In the genomic region with DNA sequence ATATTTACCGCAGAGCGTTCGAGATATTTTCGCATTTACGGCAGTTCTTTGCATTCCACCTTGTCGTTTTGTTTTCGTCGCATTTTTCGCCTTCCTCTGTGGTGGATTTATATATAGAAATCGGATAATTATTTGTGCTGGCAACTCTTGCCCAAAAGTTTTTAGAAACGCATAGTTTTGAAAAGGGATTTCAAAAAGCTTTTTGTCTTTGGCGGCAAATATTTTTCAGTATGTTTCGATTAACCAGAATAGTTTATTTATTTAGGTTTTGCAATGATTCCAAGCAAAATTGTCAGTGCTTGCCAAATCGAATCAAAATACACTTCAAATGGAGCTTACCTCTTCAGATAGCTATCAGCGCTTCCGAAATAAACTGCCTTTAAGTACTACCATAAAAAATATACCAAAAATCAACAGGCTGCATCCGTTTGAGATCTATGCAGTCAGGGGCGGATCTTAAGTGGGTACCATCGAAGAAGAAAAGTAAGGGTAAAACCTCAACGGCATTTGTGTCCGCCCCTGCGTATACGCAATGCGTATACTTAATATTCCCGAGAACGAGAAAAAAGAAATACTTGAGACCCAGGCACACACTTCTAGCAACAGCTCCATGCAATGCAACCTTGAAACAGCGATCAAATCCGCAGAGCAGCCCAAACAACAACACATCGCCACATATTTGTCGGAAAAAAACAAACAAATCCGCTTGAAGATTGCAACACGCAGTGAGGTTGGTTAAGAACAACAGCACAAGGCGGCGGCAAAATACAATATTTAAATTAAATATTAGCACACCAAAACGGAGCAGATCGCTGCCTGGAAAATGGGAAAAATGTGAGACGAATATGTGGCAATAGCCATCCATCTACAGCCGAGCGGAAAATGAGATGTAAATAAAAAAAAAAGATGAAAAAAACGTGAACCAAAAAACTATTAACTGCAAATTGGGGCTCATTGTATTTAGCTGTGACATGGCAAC, we compare ENCODE assay signal across 1 fruit fly cellular context.
TF ChIP-seq lines count a peak whose summit lies in the region.

A gene (minus strand): TSS at position 51 of the 979 bp plus-strand sequence.

TF ChIP-seq in whole organism, embryonic, 481 proteins besides CTCF, POLR2A, EP300 and RAD21 (continued from another document and continues in another):
- TF ChIP-seq z (GFP tag; IDR thresholded peaks at IDR 0.05; lab: Robert Waterston, UW) (no peak), gro (GFP tag; optimal IDR thresholded peaks at IDR 0.05; lab: Kevin White, UChicago) (no peak), CG5180 (GFP tag; optimal IDR thresholded peaks at IDR 0.05; lab: Kevin White, UChicago) (no peak), vnd (GFP tag; IDR thresholded peaks at IDR 0.05; lab: Robert Waterston, UW; ENCODE audit: partially characterized antibody) (no peak), ttk (GFP tag; IDR thresholded peaks at IDR 0.05; lab: Robert Waterston, UW) (no peak), CG2889 (GFP tag; IDR thresholded peaks at IDR 0.05; lab: Robert Waterston, UW) (no peak), Med (GFP tag; lab: Kevin White, UChicago) (peak; percentile 43), Dbx (GFP tag; IDR thresholded peaks at IDR 0.05; lab: Robert Waterston, UW) (no peak), wor (GFP tag; IDR thresholded peaks at IDR 0.05; lab: Robert Waterston, UW) (no peak), CG6813 (GFP tag; optimal IDR thresholded peaks at IDR 0.05; lab: Kevin White, UChicago) (no peak), Mad (GFP tag; optimal IDR thresholded peaks at IDR 0.05; lab: Kevin White, UChicago) (no peak), disco-r (GFP tag; optimal IDR thresholded peaks at IDR 0.05; lab: Kevin White, UChicago) (no peak), CkIIα-i1 (GFP tag; IDR thresholded peaks at IDR 0.05; lab: Robert Waterston, UW) (no peak), PHDP (tag; optimal IDR thresholded peaks at IDR 0.05; lab: Kevin White, UChicago) (no peak), CG14667 (GFP tag; IDR thresholded peaks at IDR 0.05; lab: Robert Waterston, UW) (no peak), Drgx (GFP tag; IDR thresholded peaks at IDR 0.05; lab: Robert Waterston, UW) (no peak), CG11247 (GFP tag; IDR thresholded peaks at IDR 0.05; lab: Robert Waterston, UW) (0 out of 2 replicates have a peak, but pooled peaks have one; percentile 6), tgo (GFP tag; IDR thresholded peaks at IDR 0.05; lab: Robert Waterston, UW) (no peak; the same call in 2 of the 3 replicates), zen (tag; optimal IDR thresholded peaks at IDR 0.05; lab: Kevin White, UChicago) (no peak), CG14441 (GFP tag; IDR thresholded peaks at IDR 0.05; lab: Robert Waterston, UW) (peak; percentile 48; the same call in 1 of the 2 replicates), Ptx1 (GFP tag; IDR thresholded peaks at IDR 0.05; lab: Robert Waterston, UW) (0 out of 2 replicates have a peak, but pooled peaks have one; percentile 27), CG11085 (GFP tag; IDR thresholded peaks at IDR 0.05; lab: Robert Waterston, UW) (no peak), Aef1 (GFP tag; IDR thresholded peaks at IDR 0.05; lab: Robert Waterston, UW) (0 out of 3 replicates have a peak, but pooled peaks have one; percentile 28), CG34422 (GFP tag; IDR thresholded peaks at IDR 0.05; lab: Robert Waterston, UW) (no peak), Optix (GFP tag; IDR thresholded peaks at IDR 0.05; lab: Robert Waterston, UW) (no peak), NFAT (GFP tag; IDR thresholded peaks at IDR 0.05; lab: Robert Waterston, UW) (peak; percentile 39; the same call in 1 of the 2 replicates), jumu (GFP tag; optimal IDR thresholded peaks at IDR 0.05; lab: Kevin White, UChicago) (no peak), CG10979 (tag; optimal IDR thresholded peaks at IDR 0.05; lab: Kevin White, UChicago) (no peak), Camta (GFP tag; optimal IDR thresholded peaks at IDR 0.05; lab: Kevin White, UChicago) (no peak), emc (GFP tag; optimal IDR thresholded peaks at IDR 0.05; lab: Kevin White, UChicago) (no peak), Jarid2 (GFP tag; optimal IDR thresholded peaks at IDR 0.05; lab: Kevin White, UChicago) (no peak), dan (GFP tag; IDR thresholded peaks at IDR 0.05; lab: Robert Waterston, UW) (no peak), CG4730 (GFP tag; IDR thresholded peaks at IDR 0.05; lab: Robert Waterston, UW) (0 out of 2 replicates have a peak, but pooled peaks have one; percentile 20), CG43689 (GFP tag; IDR thresholded peaks at IDR 0.05; lab: Robert Waterston, UW) (no peak), CG5245 (GFP tag; optimal IDR thresholded peaks at IDR 0.05; lab: Kevin White, UChicago) (no peak), Hey (tag; optimal IDR thresholded peaks at IDR 0.05; lab: Kevin White, UChicago) (no peak), CG8290 (GFP tag; optimal IDR thresholded peaks at IDR 0.05; lab: Kevin White, UChicago) (no peak), CG8290 (tag; optimal IDR thresholded peaks at IDR 0.05; lab: Kevin White, UChicago) (peak in 1 of 2 experiments; percentile 6), CrebB (tag; optimal IDR thresholded peaks at IDR 0.05; lab: Kevin White, UChicago) (no peak), CG10543 (GFP tag; optimal IDR thresholded peaks at IDR 0.05; lab: Kevin White, UChicago) (peak; percentile 47), CG3838 (GFP tag; optimal IDR thresholded peaks at IDR 0.05; lab: Kevin White, UChicago) (no peak), CG4282 (GFP tag; optimal IDR thresholded peaks at IDR 0.05; lab: Kevin White, UChicago) (no peak), mld (GFP tag; IDR thresholded peaks at IDR 0.05; lab: Robert Waterston, UW; ENCODE audit: partially characterized antibody) (no peak), CHES-1-like (GFP tag; optimal IDR thresholded peaks at IDR 0.05; lab: Kevin White, UChicago) (no peak), so (GFP tag; IDR thresholded peaks at IDR 0.05; lab: Robert Waterston, UW) (peak; percentile 43; the same call in 1 of the 3 replicates), CG10366 (GFP tag; IDR thresholded peaks at IDR 0.05; lab: Robert Waterston, UW) (no peak), pho (GFP tag; optimal IDR thresholded peaks at IDR 0.05; lab: Kevin White, UChicago) (no peak), tin (GFP tag; optimal IDR thresholded peaks at IDR 0.05; lab: Kevin White, UChicago) (no peak), bowl (GFP tag; IDR thresholded peaks at IDR 0.05; lab: Robert Waterston, UW) (no peak), CG15073 (GFP tag; optimal IDR thresholded peaks at IDR 0.05; lab: Kevin White, UChicago) (no peak), CG12659 (GFP tag; optimal IDR thresholded peaks at IDR 0.05; lab: Kevin White, UChicago) (no peak), psq (GFP tag; optimal IDR thresholded peaks at IDR 0.05; lab: Kevin White, UChicago) (no peak), CG1647 (GFP tag; optimal IDR thresholded peaks at IDR 0.05; lab: Kevin White, UChicago) (no peak), GATAe (GFP tag; conservative IDR thresholded peaks at IDR 0.05; lab: Robert Waterston, UW) (no peak), gt (GFP tag; IDR thresholded peaks at IDR 0.05; lab: Robert Waterston, UW) (no peak), Dek (tag; optimal IDR thresholded peaks at IDR 0.05; lab: Kevin White, UChicago) (no peak), fd3F (GFP tag; optimal IDR thresholded peaks at IDR 0.05; lab: Kevin White, UChicago) (no peak), Taf1 (GFP tag; IDR thresholded peaks at IDR 0.05; lab: Robert Waterston, UW) (no peak), ash1 (GFP tag; optimal IDR thresholded peaks at IDR 0.05; lab: Kevin White, UChicago) (no peak), CG10565 (GFP tag; optimal IDR thresholded peaks at IDR 0.05; lab: Kevin White, UChicago) (no peak), ac (GFP tag; optimal IDR thresholded peaks at IDR 0.05; lab: Kevin White, UChicago) (no peak), unc-4 (GFP tag; IDR thresholded peaks at IDR 0.05; lab: Robert Waterston, UW; ENCODE audit: partially characterized antibody) (no peak), Vsx1 (GFP tag; optimal IDR thresholded peaks at IDR 0.05; lab: Kevin White, UChicago) (no peak), Gsc (GFP tag; IDR thresholded peaks at IDR 0.05; lab: Robert Waterston, UW) (no peak), CG13123 (GFP tag; optimal IDR thresholded peaks at IDR 0.05; lab: Kevin White, UChicago) (no peak), gsb (GFP tag; IDR thresholded peaks at IDR 0.05; lab: Robert Waterston, UW) (no peak), CG31365 (tag; optimal IDR thresholded peaks at IDR 0.05; lab: Kevin White, UChicago) (no peak), CG30020 (tag; optimal IDR thresholded peaks at IDR 0.05; lab: Kevin White, UChicago) (no peak), kah (GFP tag; optimal IDR thresholded peaks at IDR 0.05; lab: Kevin White, UChicago) (peak; percentile 24), gsb-n (tag; optimal IDR thresholded peaks at IDR 0.05; lab: Kevin White, UChicago) (no peak), CG7357 (GFP tag; IDR thresholded peaks at IDR 0.05; lab: Robert Waterston, UW) (no peak), CG7372 (GFP tag; IDR thresholded peaks at IDR 0.05; lab: Robert Waterston, UW) (peak; percentile 76), nerfin-1 (tag; optimal IDR thresholded peaks at IDR 0.05; lab: Kevin White, UChicago) (no peak), Hr51 (GFP tag; optimal IDR thresholded peaks at IDR 0.05; lab: Kevin White, UChicago) (peak in 1 of 2 experiments; percentile 15), CG6175 (GFP tag; IDR thresholded peaks at IDR 0.05; lab: Robert Waterston, UW) (no peak), vfl (GFP tag; optimal IDR thresholded peaks at IDR 0.05; lab: Kevin White, UChicago) (no peak), CG18599 (GFP tag; optimal IDR thresholded peaks at IDR 0.05; lab: Kevin White, UChicago) (no peak), CG7786 (GFP tag; optimal IDR thresholded peaks at IDR 0.05; lab: Kevin White, UChicago) (no peak), ranshi (GFP tag; IDR thresholded peaks at IDR 0.05; lab: Robert Waterston, UW) (no peak), CG7963 (GFP tag; IDR thresholded peaks at IDR 0.05; lab: Robert Waterston, UW; ENCODE audit: partially characterized antibody) (no peak), sens (GFP tag; lab: Kevin White, UChicago) (peak; percentile 50), Fer2 (tag; optimal IDR thresholded peaks at IDR 0.05; lab: Kevin White, UChicago) (no peak), p53 (GFP tag; optimal IDR thresholded peaks at IDR 0.05; lab: Kevin White, UChicago) (no peak), CG7839 (tag; optimal IDR thresholded peaks at IDR 0.05; lab: Kevin White, UChicago) (peak; percentile 25), salm (tag; optimal IDR thresholded peaks at IDR 0.05; lab: Kevin White, UChicago) (no peak), CG16815 (GFP tag; optimal IDR thresholded peaks at IDR 0.05; lab: Kevin White, UChicago) (no peak), BtbVII (GFP tag; optimal IDR thresholded peaks at IDR 0.05; lab: Kevin White, UChicago) (no peak), CG6765 (GFP tag; optimal IDR thresholded peaks at IDR 0.05; lab: Kevin White, UChicago) (no peak), caup (GFP tag; optimal IDR thresholded peaks at IDR 0.05; lab: Kevin White, UChicago; ENCODE audit: severe bottlenecking) (no peak), CG4617 (GFP tag; optimal IDR thresholded peaks at IDR 0.05; lab: Kevin White, UChicago; ENCODE audit: borderline replicate concordance) (no peak), az2 (GFP tag; optimal IDR thresholded peaks at IDR 0.05; lab: Kevin White, UChicago) (no peak), eve (GFP tag; optimal IDR thresholded peaks at IDR 0.05; lab: Kevin White, UChicago) (no peak), oc (tag; optimal IDR thresholded peaks at IDR 0.05; lab: Kevin White, UChicago) (no peak), HmgZ (tag; optimal IDR thresholded peaks at IDR 0.05; lab: Kevin White, UChicago) (no peak), Nf-YB (GFP tag; optimal IDR thresholded peaks at IDR 0.05; lab: Kevin White, UChicago) (no peak), rib (GFP tag; IDR thresholded peaks at IDR 0.05; lab: Robert Waterston, UW) (no peak), CG3163 (GFP tag; optimal IDR thresholded peaks at IDR 0.05; lab: Kevin White, UChicago) (no peak), onecut (GFP tag; IDR thresholded peaks at IDR 0.05; lab: Robert Waterston, UW) (no peak), CG7928 (GFP tag; optimal IDR thresholded peaks at IDR 0.05; lab: Kevin White, UChicago) (no peak), dmrt99B (tag; optimal IDR thresholded peaks at IDR 0.05; lab: Kevin White, UChicago) (peak; percentile 42), stc (GFP tag; IDR thresholded peaks at IDR 0.05; lab: Robert Waterston, UW) (peak; percentile 50; the same call in 1 of the 2 replicates), dm (GFP tag; optimal IDR thresholded peaks at IDR 0.05; lab: Kevin White, UChicago) (no peak), CG6654 (GFP tag; optimal IDR thresholded peaks at IDR 0.05; lab: Kevin White, UChicago) (no peak), tll (GFP tag; optimal IDR thresholded peaks at IDR 0.05; lab: Kevin White, UChicago) (no peak), chinmo (GFP tag; IDR thresholded peaks at IDR 0.05; lab: Robert Waterston, UW; ENCODE audit: partially characterized antibody) (0 out of 4 replicates have a peak, but pooled peaks have one; percentile 43), her (GFP tag; optimal IDR thresholded peaks at IDR 0.05; lab: Kevin White, UChicago) (no peak), CG12236 (GFP tag; optimal IDR thresholded peaks at IDR 0.05; lab: Kevin White, UChicago) (no peak), CG12391 (tag; optimal IDR thresholded peaks at IDR 0.05; lab: Kevin White, UChicago) (no peak), knrl (GFP tag; IDR thresholded peaks at IDR 0.05; lab: Robert Waterston, UW; ENCODE audit: partially characterized antibody) (no peak), Dll (GFP tag; IDR thresholded peaks at IDR 0.05; lab: Robert Waterston, UW; ENCODE audit: partially characterized antibody) (no peak), CG4328 (GFP tag; optimal IDR thresholded peaks at IDR 0.05; lab: Kevin White, UChicago) (peak; percentile 24), Lpt (GFP tag; optimal IDR thresholded peaks at IDR 0.05; lab: Kevin White, UChicago) (no peak), vvl (GFP tag; IDR thresholded peaks at IDR 0.05; lab: Robert Waterston, UW) (peak; percentile 21; the same call in 1 of the 2 replicates), ems (GFP tag; optimal IDR thresholded peaks at IDR 0.05; lab: Kevin White, UChicago) (no peak), CG34224 (GFP tag; IDR thresholded peaks at IDR 0.05; lab: Robert Waterston, UW; ENCODE audit: partially characterized antibody) (no peak), ro (GFP tag; IDR thresholded peaks at IDR 0.05; lab: Robert Waterston, UW) (no peak), Spps (tag; optimal IDR thresholded peaks at IDR 0.05; lab: Kevin White, UChicago) (no peak), TFAM (GFP tag; optimal IDR thresholded peaks at IDR 0.05; lab: Kevin White, UChicago) (no peak), CG9727 (GFP tag; optimal IDR thresholded peaks at IDR 0.05; lab: Kevin White, UChicago) (no peak), BEAF-32 (GFP tag; optimal IDR thresholded peaks at IDR 0.05; lab: Kevin White, UChicago) (no peak), Atf-2 (GFP tag; optimal IDR thresholded peaks at IDR 0.05; lab: Kevin White, UChicago) (no peak), fu2 (GFP tag; optimal IDR thresholded peaks at IDR 0.05; lab: Kevin White, UChicago) (no peak), Poxn (GFP tag; IDR thresholded peaks at IDR 0.05; lab: Robert Waterston, UW) (no peak)
